Fruit fly (Drosophila melanogaster) Kc167 (cell line): ENCODE measurements around the gene CG14434.

ENCODE experiments used
- Sin3A ChIP-seq: fragments of >200 bp; optimal IDR thresholded peaks from 2 replicates; lab custom pipeline; 2018; ENCODE audit warnings: missing external identifiers
- psq ChIP-seq: fragments of >200 bp; optimal IDR thresholded peaks from 2 replicates; lab custom pipeline; 2017; ENCODE audit warnings: missing external identifiers

DNA sequence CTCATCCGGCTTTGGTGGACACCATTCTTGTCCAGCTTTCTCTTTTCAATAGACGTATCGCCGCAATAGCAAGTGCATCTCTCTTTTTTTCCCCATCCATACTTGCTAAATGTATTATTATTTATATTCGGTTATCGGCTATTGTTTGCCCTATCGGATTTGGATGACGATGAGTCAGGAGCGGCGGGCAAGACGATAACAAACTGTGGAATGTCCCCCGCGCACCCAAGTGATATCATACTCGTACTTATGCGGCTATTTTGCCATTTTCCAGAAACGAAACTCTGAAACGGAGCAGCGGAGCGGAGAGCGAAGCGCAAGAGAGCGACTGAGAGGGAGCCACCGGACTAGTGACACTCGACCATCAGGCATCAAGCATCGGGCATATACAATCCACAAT is 61.6 kb downstream of the CG14434 start:
- no peak for TF ChIP-seq psq (lab: Kevin White, UChicago)
- no peak for TF ChIP-seq Sin3A (lab: Kevin White, UChicago)
